Worm (Caenorhabditis elegans) whole organism, L4 larva: ENCODE measurements around the gene taco-1.

ENCODE experiments used
- ceh-20 ChIP-seq: fragments of 200-800 bp; sonication (Bioruptor generic); IDR thresholded peaks from 2 replicates; pipeline ENCODE4 v1.3.6; 2022; ENCODE audit warnings: missing genetic modification reagents, missing genetic modification characterization, missing compliant biosample characterization
- daf-16 ChIP-seq, 3 experiments: sonication (generic microtip); optimal IDR thresholded peaks; 2 replicates each; lab custom pipeline; 2016 to 2017; ENCODE audit warnings: missing genetic modification characterization in 3 of 3, missing genetic modification reagents in 3 of 3, mild to moderate bottlenecking in 2 of 3, missing compliant biosample characterization in 2 of 3, missing biosample characterization in 1 of 3, moderate library complexity in 1 of 3
- dmd-9 ChIP-seq: fragments of 200-800 bp; sonication (Bioruptor generic); IDR thresholded peaks from 2 replicates; pipeline ENCODE4 v1.3.6; 2022; ENCODE audit warnings: missing genetic modification reagents, missing genetic modification characterization, missing compliant biosample characterization
- jun-1 ChIP-seq: fragments of 150-350 bp; optimal IDR thresholded peaks from 2 replicates; lab custom pipeline; 2014; ENCODE audit warnings: missing biosample characterization, missing genetic modification reagents, missing genetic modification characterization
- lin-39 ChIP-seq: fragments of 150-350 bp; optimal IDR thresholded peaks from 2 replicates; lab custom pipeline; 2014; ENCODE audit warnings: missing biosample characterization, missing genetic modification reagents, missing genetic modification characterization
- mes-2 ChIP-seq: sonication (generic microtip); optimal IDR thresholded peaks from 2 replicates; lab custom pipeline; 2016; ENCODE audit warnings: missing genotype, mild to moderate bottlenecking, missing genetic modification characterization, missing compliant biosample characterization; ENCODE audit not compliant: poor library complexity, severe bottlenecking
- nhr-237 ChIP-seq: sonication (generic microtip); optimal IDR thresholded peaks from 2 replicates; lab custom pipeline; 2017; ENCODE audit warnings: missing biosample characterization, missing genetic modification characterization
- nhr-6 ChIP-seq: fragments of 150-350 bp; optimal IDR thresholded peaks from 2 replicates; lab custom pipeline; 2014; ENCODE audit warnings: missing biosample characterization, missing genetic modification characterization
- tra-1 ChIP-seq: fragments of 200-800 bp; sonication (Bioruptor generic); IDR thresholded peaks from 2 replicates; pipeline ENCODE4 v1.3.6; 2022; ENCODE audit warnings: missing genetic modification reagents, missing genetic modification characterization, missing compliant biosample characterization
- zfp-3 ChIP-seq: fragments of 200-800 bp; sonication (Bioruptor generic); conservative IDR thresholded peaks from 2 replicates; pipeline ENCODE4 v1.3.6; 2022; ENCODE audit warnings: missing genetic modification reagents, missing genetic modification characterization, missing compliant biosample characterization

- no peak for TF ChIP-seq ceh-20 (GFP tag; lab: Robert Waterston, UW)
- TF ChIP-seq nhr-6 (tag; lab: Kevin White, UChicago), result no peak
- no peak for TF ChIP-seq daf-16 (GFP tag; optimal IDR thresholded peaks at IDR 0.05; lab: Kevin White, UChicago)
- TF ChIP-seq daf-16 (tag; optimal IDR thresholded peaks at IDR 0.05; lab: Kevin White, UChicago), result no peak
- no peak for TF ChIP-seq mes-2 (tag; lab: Kevin White, UChicago)
- TF ChIP-seq zfp-3 (GFP tag; lab: Robert Waterston, UW), result no peak
- TF ChIP-seq dmd-9 (GFP tag; lab: Robert Waterston, UW), result no peak
- no peak for TF ChIP-seq jun-1 (tag; lab: Kevin White, UChicago)
- TF ChIP-seq tra-1 (GFP tag; lab: Robert Waterston, UW), result no peak
- no peak for TF ChIP-seq lin-39 (tag; lab: Kevin White, UChicago)
- TF ChIP-seq nhr-237 (tag; lab: Kevin White, UChicago), result no peak
These were observed 48.4 kb upstream of the taco-1 start, which contains the start of gene hpo-29 for ce11 chrIII:235544-235943.
